Fruit fly (Drosophila melanogaster): ENCODE data around the gene CG3609.
A peak's percentile ranks its signal among the peaks of the same experiment; 100 is the strongest.

The CG3609 gene

DNA sequence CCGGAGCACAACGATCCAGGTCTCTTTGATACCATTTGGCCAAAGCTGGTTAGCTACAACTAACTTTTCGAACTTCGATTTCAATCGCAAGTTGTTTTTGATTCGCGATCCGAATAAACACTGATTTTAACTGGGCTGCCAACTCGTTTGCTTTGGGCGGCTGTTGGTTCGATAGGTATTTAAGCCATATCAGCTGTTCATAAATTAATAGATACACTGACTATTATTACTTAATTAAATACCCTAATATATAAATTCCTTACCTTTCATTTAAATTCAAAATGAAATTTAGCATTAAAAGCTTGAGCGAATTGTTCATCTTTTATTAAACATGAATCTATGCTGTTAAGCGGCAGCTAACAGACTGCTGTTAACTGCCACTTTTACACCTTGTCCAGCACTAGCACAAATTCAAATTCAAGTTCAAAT is 17.2 kb downstream of the CG3609 start, which contains the start of gene CG9967 (continued):
- TF ChIP-seq NfI (GFP tag; optimal IDR thresholded peaks at IDR 0.05) (no peak), CG4854 (GFP tag; optimal IDR thresholded peaks at IDR 0.05) (no peak), so (GFP tag; IDR thresholded peaks at IDR 0.05) (no peak), ap (GFP tag; IDR thresholded peaks at IDR 0.05) (no peak), salm (tag; optimal IDR thresholded peaks at IDR 0.05) (no peak), CG6654 (GFP tag; optimal IDR thresholded peaks at IDR 0.05) (no peak), CG12155 (GFP tag; optimal IDR thresholded peaks at IDR 0.05) (peak; percentile 13), Bgb (GFP tag; IDR thresholded peaks at IDR 0.05; ENCODE audit: partially characterized antibody) (peak; percentile 27; the same call in 1 of the 2 replicates), CG11093 (GFP tag; IDR thresholded peaks at IDR 0.05) (no peak), CG30431 (GFP tag; optimal IDR thresholded peaks at IDR 0.05) (no peak), grn (GFP tag; optimal IDR thresholded peaks at IDR 0.05) (peak; percentile 31), abd-A (tag; optimal IDR thresholded peaks at IDR 0.05) (no peak), bcd (GFP tag; optimal IDR thresholded peaks at IDR 0.05) (no peak), CG12104 (GFP tag; optimal IDR thresholded peaks at IDR 0.05) (no peak), hkb (optimal IDR thresholded peaks at IDR 0.05) (no peak), hkb (GFP tag; IDR thresholded peaks at IDR 0.05) (0 out of 2 replicates have a peak, but pooled peaks have one; percentile 12), zen (tag; optimal IDR thresholded peaks at IDR 0.05) (peak; percentile 9), CG30403 (GFP tag; optimal IDR thresholded peaks at IDR 0.05) (peak; percentile 21), Pdp1 (GFP tag; optimal IDR thresholded peaks at IDR 0.05) (no peak), gem (tag; optimal IDR thresholded peaks at IDR 0.05) (peak; percentile 35), Side (GFP tag; optimal IDR thresholded peaks at IDR 0.05) (no peak), CG34224 (GFP tag; IDR thresholded peaks at IDR 0.05; ENCODE audit: partially characterized antibody) (peak; percentile 48; the same call in 1 of the 3 replicates), sob (GFP tag; IDR thresholded peaks at IDR 0.05) (no peak), vfl (GFP tag; optimal IDR thresholded peaks at IDR 0.05) (no peak), da (GFP tag; optimal IDR thresholded peaks at IDR 0.05) (no peak), sug (tag; optimal IDR thresholded peaks at IDR 0.05) (peak; percentile 23), Oaz (GFP tag; IDR thresholded peaks at IDR 0.05) (no peak), lmd (GFP tag; IDR thresholded peaks at IDR 0.05) (no peak), CG11247 (GFP tag; IDR thresholded peaks at IDR 0.05) (no peak), lov (optimal IDR thresholded peaks at IDR 0.05) (no peak), lov (GFP tag; IDR thresholded peaks at IDR 0.05) (no peak), CG2129 (GFP tag; IDR thresholded peaks at IDR 0.05; ENCODE audit: partially characterized antibody) (no peak), run (tag; optimal IDR thresholded peaks at IDR 0.05) (no peak), Trl (optimal IDR thresholded peaks at IDR 0.05) (no peak), Trl (GFP tag; optimal IDR thresholded peaks at IDR 0.05) (no peak), CG5180 (GFP tag; optimal IDR thresholded peaks at IDR 0.05) (no peak), H2.0 (GFP tag; IDR thresholded peaks at IDR 0.05) (no peak), CG10979 (tag; optimal IDR thresholded peaks at IDR 0.05) (peak; percentile 6), Vsx1 (GFP tag; optimal IDR thresholded peaks at IDR 0.05) (no peak), CG8089 (GFP tag; optimal IDR thresholded peaks at IDR 0.05) (no peak), slp2 (GFP tag; optimal IDR thresholded peaks at IDR 0.05) (no peak), unc-4 (GFP tag; IDR thresholded peaks at IDR 0.05; ENCODE audit: partially characterized antibody) (peak; percentile 51; the same call in 1 of the 2 replicates), CG4820 (GFP tag; optimal IDR thresholded peaks at IDR 0.05) (no peak), bowl (GFP tag; IDR thresholded peaks at IDR 0.05) (no peak), vvl (GFP tag; IDR thresholded peaks at IDR 0.05) (no peak), Ssrp (tag; optimal IDR thresholded peaks at IDR 0.05) (no peak), CG17829 (tag; optimal IDR thresholded peaks at IDR 0.05) (peak; percentile 11), CG11398 (GFP tag; optimal IDR thresholded peaks at IDR 0.05) (no peak), dati (GFP tag; IDR thresholded peaks at IDR 0.05) (no peak), CrebB (tag; optimal IDR thresholded peaks at IDR 0.05) (no peak), nau (GFP tag; optimal IDR thresholded peaks at IDR 0.05) (no peak), Bteb2 (GFP tag; optimal IDR thresholded peaks at IDR 0.05) (no peak)
